Fruit fly (Drosophila melanogaster) whole organism, embryonic: Measurements from ENCODE around the gene AGO2.

Experiments used
- CG10979 ChIP-seq: fragments of 200-800 bp; sonication (Bioruptor generic); optimal IDR thresholded peaks from 2 replicates; lab custom pipeline; 2018; ENCODE audit warnings: missing biosample characterization, mild to moderate bottlenecking, missing genetic modification characterization, moderate library complexity
- CG4282 ChIP-seq: fragments of 200-800 bp; sonication (Bioruptor generic); optimal IDR thresholded peaks from 2 replicates; lab custom pipeline; 2016; ENCODE audit warnings: missing biosample characterization, missing genetic modification characterization
- CG6765 ChIP-seq: fragments of 200-800 bp; sonication (Bioruptor generic); optimal IDR thresholded peaks from 3 replicates; lab custom pipeline; 2017; ENCODE audit warnings: missing biosample characterization, mild to moderate bottlenecking, missing genetic modification characterization
- CG9609 ChIP-seq: fragments of 200-800 bp; sonication (Bioruptor generic); optimal IDR thresholded peaks from 3 replicates; lab custom pipeline; 2016; ENCODE audit warnings: missing biosample characterization, missing genetic modification characterization
- HmgD ChIP-seq: fragments of 200-800 bp; sonication (Bioruptor generic); optimal IDR thresholded peaks from 3 replicates; lab custom pipeline; 2016; ENCODE audit warnings: missing biosample characterization, missing genetic modification characterization
- Hr51 ChIP-seq, 2 experiments: fragments of 200-800 bp; sonication (Bioruptor generic); optimal IDR thresholded peaks; 2 replicates in 1 of 2; 3 replicates in 1 of 2; lab custom pipeline; 2016 to 2018; ENCODE audit warnings: missing biosample characterization in 2 of 2, missing genetic modification characterization in 2 of 2, mild to moderate bottlenecking in 1 of 2, moderate library complexity in 1 of 2
- pum ChIP-seq: fragments of 200-800 bp; sonication (Bioruptor generic); optimal IDR thresholded peaks from 2 replicates; lab custom pipeline; 2016; ENCODE audit warnings: missing biosample characterization, missing genetic modification characterization
- row ChIP-seq: fragments of 200-800 bp; sonication (Bioruptor generic); IDR thresholded peaks from 3 replicates; pipeline ENCODE4 v1.3.6; 2022; ENCODE audit warnings: missing biosample characterization, missing genetic modification characterization

DNA sequence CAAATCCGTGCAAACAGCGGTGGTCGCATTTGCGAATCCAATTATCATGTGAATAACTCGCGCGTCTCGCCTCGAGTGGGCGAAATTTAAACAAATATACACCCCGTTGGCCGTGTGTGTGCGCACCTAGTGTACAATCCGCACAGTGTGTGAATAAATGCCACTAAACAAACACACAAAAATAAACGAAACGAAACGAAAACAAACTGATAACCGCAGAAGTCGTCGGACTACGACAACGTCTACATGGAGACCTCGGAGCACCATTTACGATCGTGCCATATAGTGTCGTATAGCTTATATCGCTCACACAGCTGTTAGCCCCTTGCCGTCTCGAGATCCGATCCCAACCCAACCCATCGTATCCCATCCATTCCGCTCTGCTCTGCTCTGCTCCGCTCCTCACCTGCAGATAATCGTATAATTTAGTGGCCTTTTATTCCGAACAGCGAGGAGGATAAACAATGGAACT lies 12.6 kb downstream of the AGO2 start:
- TF ChIP-seq Hr51 (GFP tag; optimal IDR thresholded peaks at IDR 0.05; lab: Kevin White, UChicago) (peak in 1 of 2 experiments; percentile 63), row (GFP tag; lab: Robert Waterston, UW) (no peak), HmgD (GFP tag; lab: Kevin White, UChicago) (peak; percentile 9), pum (GFP tag; lab: Kevin White, UChicago) (no peak), CG10979 (tag; lab: Kevin White, UChicago) (peak; percentile 44), CG9609 (GFP tag; lab: Kevin White, UChicago) (no peak), CG4282 (GFP tag; lab: Kevin White, UChicago) (no peak), CG6765 (peak; percentile 87)
